Fruit fly (Drosophila melanogaster) whole organism, embryonic: ENCODE data around the gene CG12069.

Experiments
- Abd-B ChIP-seq: fragments of 200-800 bp; sonication (Bioruptor generic); optimal IDR thresholded peaks from 2 replicates; lab custom pipeline; 2018; ENCODE audit warnings: missing biosample characterization, mild to moderate bottlenecking, missing genetic modification characterization, moderate library complexity
- Atf-2 ChIP-seq: fragments of 200-800 bp; sonication (Bioruptor generic); optimal IDR thresholded peaks from 2 replicates; lab custom pipeline; 2016; ENCODE audit warnings: missing biosample characterization, missing genetic modification characterization
- BEAF-32 ChIP-seq: fragments of 200-800 bp; sonication (Bioruptor generic); optimal IDR thresholded peaks from 3 replicates; lab custom pipeline; 2017; ENCODE audit warnings: missing biosample characterization, missing genetic modification characterization, mild to moderate bottlenecking, moderate library complexity, missing genetic modification reagents
- CG11085 ChIP-seq: fragments of 200-800 bp; sonication (Bioruptor generic); IDR thresholded peaks from 2 replicates; pipeline ENCODE4 v1.3.6; 2022; ENCODE audit warnings: missing biosample characterization, missing genetic modification characterization
- CG11456 ChIP-seq: fragments of 200-800 bp; sonication (Bioruptor generic); IDR thresholded peaks from 3 replicates; pipeline ENCODE4 v1.3.6; 2022; ENCODE audit warnings: missing biosample characterization, missing genetic modification characterization
- CG11504 ChIP-seq: fragments of 200-800 bp; sonication (Bioruptor generic); optimal IDR thresholded peaks from 3 replicates; lab custom pipeline; 2019; ENCODE audit warnings: missing biosample characterization, mild to moderate bottlenecking, missing genetic modification characterization, moderate library complexity
- CG11695 ChIP-seq: fragments of 200-800 bp; sonication (Bioruptor generic); IDR thresholded peaks from 3 replicates; pipeline ENCODE4 v1.3.6; 2022; ENCODE audit warnings: missing biosample characterization, missing genetic modification characterization
- CG18262 ChIP-seq: fragments of 200-800 bp; optimal IDR thresholded peaks from 3 replicates; lab custom pipeline; 2019; ENCODE audit warnings: missing biosample characterization, mild to moderate bottlenecking, missing genetic modification characterization, moderate library complexity
- CG2129 ChIP-seq: fragments of 200-800 bp; sonication (Bioruptor generic); IDR thresholded peaks from 2 replicates; pipeline ENCODE4 v1.3.6; 2022; ENCODE audit warnings: missing biosample characterization, missing genetic modification characterization; ENCODE audit not compliant: partially characterized antibody
- CG2202 ChIP-seq: fragments of 200-800 bp; sonication (Bioruptor generic); optimal IDR thresholded peaks from 2 replicates; lab custom pipeline; 2018; ENCODE audit warnings: missing biosample characterization, mild to moderate bottlenecking, missing genetic modification characterization
- CG2712 ChIP-seq: fragments of 200-800 bp; optimal IDR thresholded peaks from 3 replicates; lab custom pipeline; 2019; ENCODE audit warnings: missing biosample characterization, mild to moderate bottlenecking, missing genetic modification characterization, moderate library complexity
- CG4707 ChIP-seq: fragments of 200-800 bp; sonication (Bioruptor generic); optimal IDR thresholded peaks from 2 replicates; lab custom pipeline; 2018; ENCODE audit warnings: missing biosample characterization, mild to moderate bottlenecking, missing genetic modification characterization, moderate library complexity
- CG6791 ChIP-seq: fragments of 200-800 bp; sonication (Bioruptor generic); IDR thresholded peaks from 3 replicates; pipeline ENCODE4 v1.3.6; 2022; ENCODE audit warnings: missing biosample characterization, missing genetic modification characterization; ENCODE audit not compliant: partially characterized antibody
- CG7928 ChIP-seq: fragments of 200-800 bp; sonication (Bioruptor generic); optimal IDR thresholded peaks from 2 replicates; lab custom pipeline; 2017; ENCODE audit warnings: missing biosample characterization, mild to moderate bottlenecking, missing genetic modification characterization
- CG8290 ChIP-seq, 3 experiments: fragments of 200-800 bp; sonication (Bioruptor generic); optimal IDR thresholded peaks; 2 replicates each; lab custom pipeline; 2016 to 2019; ENCODE audit warnings: missing biosample characterization in 3 of 3, missing genetic modification characterization in 3 of 3, mild to moderate bottlenecking in 2 of 3, moderate library complexity in 1 of 3
- CG9932 ChIP-seq: fragments of 200-800 bp; sonication (Bioruptor generic); IDR thresholded peaks from 2 replicates; pipeline ENCODE4 v1.3.6; 2022; ENCODE audit warnings: missing biosample characterization, missing genetic modification characterization
- CHES-1-like ChIP-seq: fragments of 200-800 bp; sonication (Bioruptor generic); optimal IDR thresholded peaks from 2 replicates; lab custom pipeline; 2016; ENCODE audit warnings: missing biosample characterization, missing genetic modification characterization
- Chrac-16 ChIP-seq: fragments of 200-800 bp; sonication (Bioruptor generic); optimal IDR thresholded peaks from 3 replicates; lab custom pipeline; 2016; ENCODE audit warnings: missing biosample characterization, missing genetic modification characterization
- CrebB ChIP-seq: fragments of 200-800 bp; sonication (Bioruptor generic); optimal IDR thresholded peaks from 3 replicates; lab custom pipeline; 2018; ENCODE audit warnings: missing biosample characterization, mild to moderate bottlenecking, missing genetic modification characterization
- D ChIP-seq, 2 experiments: fragments of 200-800 bp in 1 of 2; fragments of >200 bp in 1 of 2; sonication (Bioruptor generic) in 1 of 2; optimal IDR thresholded peaks; 2 replicates in 1 of 2; 3 replicates in 1 of 2; lab custom pipeline; 2017; ENCODE audit warnings: mild to moderate bottlenecking in 1 of 2, missing biosample characterization in 1 of 2, missing genetic modification characterization in 1 of 2, missing genetic modification reagents in 1 of 2
- D19A ChIP-seq: fragments of 200-800 bp; optimal IDR thresholded peaks from 3 replicates; lab custom pipeline; 2019; ENCODE audit warnings: missing biosample characterization, mild to moderate bottlenecking, missing genetic modification characterization, moderate library complexity
- Dip2 ChIP-seq: fragments of 200-800 bp; sonication (Bioruptor generic); IDR thresholded peaks from 2 replicates; pipeline ENCODE4 v1.3.6; 2022; ENCODE audit warnings: missing biosample characterization, missing genetic modification characterization
- Dip3 ChIP-seq: fragments of 200-800 bp; sonication (Bioruptor generic); optimal IDR thresholded peaks from 3 replicates; lab custom pipeline; 2016; ENCODE audit warnings: missing biosample characterization, missing genetic modification characterization
- H2.0 ChIP-seq: fragments of 200-800 bp; sonication (Bioruptor generic); IDR thresholded peaks from 2 replicates; pipeline ENCODE4 v1.3.6; 2022; ENCODE audit warnings: missing biosample characterization, missing genetic modification characterization
- Hey ChIP-seq: fragments of 200-800 bp; sonication (Bioruptor generic); optimal IDR thresholded peaks from 3 replicates; lab custom pipeline; 2018; ENCODE audit warnings: missing biosample characterization, mild to moderate bottlenecking, missing genetic modification characterization
- Lhr ChIP-seq: fragments of 200-800 bp; sonication (Bioruptor generic); optimal IDR thresholded peaks from 3 replicates; lab custom pipeline; 2017; ENCODE audit warnings: mild to moderate bottlenecking, missing biosample characterization, missing genetic modification reagents, missing genetic modification characterization
- Neu2 ChIP-seq: fragments of 200-800 bp; sonication (Bioruptor generic); optimal IDR thresholded peaks from 3 replicates; lab custom pipeline; 2016; ENCODE audit warnings: missing biosample characterization, missing genetic modification characterization, borderline replicate concordance
- Nf-YA ChIP-seq: fragments of 200-800 bp; sonication (Bioruptor generic); IDR thresholded peaks from 2 replicates; pipeline ENCODE4 v1.3.6; 2022; ENCODE audit warnings: missing biosample characterization, missing genetic modification characterization
- Optix ChIP-seq: fragments of 200-800 bp; sonication (Bioruptor generic); IDR thresholded peaks from 3 replicates; pipeline ENCODE4 v1.3.6; 2022; ENCODE audit warnings: missing biosample characterization, missing genetic modification characterization
- Sox102F ChIP-seq: fragments of 200-800 bp; sonication (Bioruptor generic); optimal IDR thresholded peaks from 2 replicates; lab custom pipeline; 2018; ENCODE audit warnings: missing biosample characterization, mild to moderate bottlenecking, missing genetic modification characterization, moderate library complexity
- Ssrp ChIP-seq: fragments of 200-800 bp; sonication (Bioruptor generic); optimal IDR thresholded peaks from 2 replicates; lab custom pipeline; 2018; ENCODE audit warnings: missing biosample characterization, mild to moderate bottlenecking, missing genetic modification characterization, moderate library complexity
- Usf ChIP-seq: fragments of 200-800 bp; sonication (Bioruptor generic); optimal IDR thresholded peaks from 2 replicates; lab custom pipeline; 2017; ENCODE audit warnings: missing genotype, missing biosample characterization, missing genetic modification characterization
- aop ChIP-seq: fragments of 200-800 bp; sonication (Bioruptor generic); IDR thresholded peaks from 2 replicates; pipeline ENCODE4 v1.3.6; 2022; ENCODE audit warnings: missing biosample characterization, missing genetic modification characterization
- cg ChIP-seq: fragments of 200-800 bp; sonication (Bioruptor generic); optimal IDR thresholded peaks from 3 replicates; lab custom pipeline; 2019; ENCODE audit warnings: missing biosample characterization, mild to moderate bottlenecking, missing genetic modification characterization, moderate library complexity
- chn ChIP-seq: fragments of 200-800 bp; sonication (Bioruptor generic); optimal IDR thresholded peaks from 2 replicates; lab custom pipeline; 2016; ENCODE audit warnings: missing biosample characterization, missing genetic modification characterization
- ci ChIP-seq: fragments of 200-800 bp; sonication (Bioruptor generic); IDR thresholded peaks from 3 replicates; pipeline ENCODE4 v1.3.6; 2022; ENCODE audit warnings: missing biosample characterization, missing genetic modification characterization
- crp ChIP-seq, 2 experiments: fragments of 200-800 bp; sonication (Bioruptor generic); optimal IDR thresholded peaks; 2 replicates in 1 of 2; 3 replicates in 1 of 2; lab custom pipeline; 2017; ENCODE audit warnings: missing biosample characterization in 2 of 2, missing genetic modification characterization in 2 of 2, mild to moderate bottlenecking in 1 of 2, moderate library complexity in 1 of 2
- gcm ChIP-seq: fragments of 200-800 bp; sonication (Bioruptor generic); optimal IDR thresholded peaks from 2 replicates; lab custom pipeline; 2019; ENCODE audit warnings: missing biosample characterization, mild to moderate bottlenecking, missing genetic modification characterization, moderate library complexity
- gsb ChIP-seq: fragments of 200-800 bp; sonication (Bioruptor generic); IDR thresholded peaks from 2 replicates; pipeline ENCODE4 v1.3.6; 2022; ENCODE audit warnings: missing biosample characterization, missing genetic modification characterization
- gsb-n ChIP-seq: fragments of 200-800 bp; sonication (Bioruptor generic); optimal IDR thresholded peaks from 3 replicates; lab custom pipeline; 2018; ENCODE audit warnings: missing biosample characterization, mild to moderate bottlenecking, missing genetic modification characterization
- lola ChIP-seq, 3 experiments: fragments of >200 bp in 2 of 3; fragments of 200-800 bp in 1 of 3; sonication (Bioruptor generic) in 1 of 3; optimal IDR thresholded peaks; 2 replicates each; lab custom pipeline; 2017 to 2019; ENCODE audit warnings: missing biosample characterization in 3 of 3, missing genetic modification characterization in 3 of 3, mild to moderate bottlenecking in 1 of 3, moderate library complexity in 1 of 3
- mam ChIP-seq: fragments of 200-800 bp; sonication (Bioruptor generic); optimal IDR thresholded peaks from 3 replicates; lab custom pipeline; 2016; ENCODE audit warnings: missing biosample characterization, missing genetic modification characterization
- nau ChIP-seq: fragments of 200-800 bp; sonication (Bioruptor generic); optimal IDR thresholded peaks from 3 replicates; lab custom pipeline; 2017; ENCODE audit warnings: missing biosample characterization, mild to moderate bottlenecking, missing genetic modification characterization, missing genetic modification reagents
- psq ChIP-seq: fragments of 200-800 bp; sonication (Bioruptor generic); optimal IDR thresholded peaks from 2 replicates; lab custom pipeline; 2017; ENCODE audit warnings: missing biosample characterization, missing genetic modification characterization
- pzg ChIP-seq: fragments of 200-800 bp; sonication (Bioruptor generic); optimal IDR thresholded peaks from 3 replicates; lab custom pipeline; 2018; ENCODE audit warnings: missing biosample characterization, mild to moderate bottlenecking, missing genetic modification characterization, moderate library complexity
- salm ChIP-seq: fragments of 200-800 bp; sonication (Bioruptor generic); optimal IDR thresholded peaks from 2 replicates; lab custom pipeline; 2018; ENCODE audit warnings: missing biosample characterization, mild to moderate bottlenecking, missing genetic modification characterization
- tup ChIP-seq: fragments of 200-800 bp; sonication (Bioruptor generic); optimal IDR thresholded peaks from 2 replicates; lab custom pipeline; 2016; ENCODE audit warnings: missing biosample characterization, mild to moderate bottlenecking, missing genetic modification characterization, moderate library complexity
- unc-4 ChIP-seq: fragments of 200-800 bp; sonication (Bioruptor generic); IDR thresholded peaks from 2 replicates; pipeline ENCODE4 v1.3.6; 2022; ENCODE audit warnings: missing biosample characterization, missing genetic modification characterization; ENCODE audit not compliant: partially characterized antibody
- wek ChIP-seq: fragments of 200-800 bp; sonication (Bioruptor generic); optimal IDR thresholded peaks from 3 replicates; lab custom pipeline; 2018; ENCODE audit warnings: missing biosample characterization, mild to moderate bottlenecking, missing genetic modification characterization, moderate library complexity
- zf30C ChIP-seq: fragments of 200-800 bp; sonication (Bioruptor generic); optimal IDR thresholded peaks from 3 replicates; lab custom pipeline; 2018; ENCODE audit warnings: missing biosample characterization, mild to moderate bottlenecking, missing genetic modification characterization

CG12069 gene

DNA sequence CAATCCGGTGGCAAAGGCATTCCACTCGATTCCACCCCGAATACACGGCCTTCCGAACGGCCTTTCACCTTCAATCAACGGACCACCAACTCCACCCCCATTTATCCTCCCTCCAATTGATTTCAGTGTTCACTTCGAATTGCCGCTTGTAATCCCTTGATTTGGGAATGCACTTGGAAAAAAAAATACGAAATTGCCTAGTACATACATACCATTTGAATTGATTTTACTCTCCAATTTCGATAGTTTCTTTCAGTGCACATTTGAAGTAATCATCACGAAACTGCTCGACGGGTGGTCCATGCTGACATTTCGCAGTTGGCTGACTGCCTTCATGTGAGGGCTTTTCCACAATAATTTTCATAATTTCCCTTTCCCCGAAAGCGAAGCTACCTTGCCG lies 3.9 kb upstream of the CG12069 start:
- TF ChIP-seq CG11504 (tag; lab: Kevin White, UChicago) (peak; percentile 4), CHES-1-like (GFP tag; lab: Kevin White, UChicago) (no peak), gcm (GFP tag; lab: Kevin White, UChicago) (no peak), crp (GFP tag; optimal IDR thresholded peaks at IDR 0.05; lab: Kevin White, UChicago) (no peak), aop (GFP tag; lab: Robert Waterston, UW) (no peak), CG7928 (GFP tag; lab: Kevin White, UChicago) (no peak), CG11085 (GFP tag; lab: Robert Waterston, UW) (no peak), lola (GFP tag; optimal IDR thresholded peaks at IDR 0.05; lab: Kevin White, UChicago) (no peak), chn (GFP tag; lab: Kevin White, UChicago) (no peak), Nf-YA (GFP tag; lab: Robert Waterston, UW) (no peak), salm (tag; lab: Kevin White, UChicago) (no peak), ci (GFP tag; lab: Robert Waterston, UW) (no peak), D19A (tag; lab: Kevin White, UChicago) (no peak), CrebB (tag; lab: Kevin White, UChicago) (no peak), CG8290 (GFP tag; optimal IDR thresholded peaks at IDR 0.05; lab: Kevin White, UChicago) (no peak), CG8290 (tag; optimal IDR thresholded peaks at IDR 0.05; lab: Kevin White, UChicago) (no peak), Lhr (no peak), H2.0 (GFP tag; lab: Robert Waterston, UW) (no peak), Optix (no peak), gsb-n (peak; percentile 10), CG11456 (no peak), CG6791 (GFP tag; lab: Robert Waterston, UW) (no peak), D (optimal IDR thresholded peaks at IDR 0.05; lab: Kevin White, UChicago) (no peak), D (GFP tag; optimal IDR thresholded peaks at IDR 0.05; lab: Kevin White, UChicago) (no peak), tup (GFP tag; lab: Kevin White, UChicago) (no peak), zf30C (GFP tag; lab: Kevin White, UChicago) (peak; percentile 82), nau (GFP tag; lab: Kevin White, UChicago) (no peak), CG2202 (tag; lab: Kevin White, UChicago) (no peak), CG2129 (GFP tag; lab: Robert Waterston, UW) (no peak), Atf-2 (no peak), pzg (GFP tag; lab: Kevin White, UChicago) (no peak), Neu2 (GFP tag; lab: Kevin White, UChicago) (no peak), BEAF-32 (GFP tag; lab: Kevin White, UChicago) (no peak), CG4707 (GFP tag; lab: Kevin White, UChicago) (no peak), CG9932 (GFP tag; lab: Robert Waterston, UW) (no peak), CG2712 (tag; lab: Kevin White, UChicago) (peak; percentile 6), psq (no peak), Usf (GFP tag; lab: Kevin White, UChicago) (no peak), CG11695 (GFP tag; lab: Robert Waterston, UW) (no peak), Abd-B (GFP tag; lab: Kevin White, UChicago) (no peak), gsb (GFP tag; lab: Robert Waterston, UW) (no peak), Hey (no peak), mam (GFP tag; lab: Kevin White, UChicago) (no peak), cg (GFP tag; lab: Kevin White, UChicago) (no peak), Ssrp (tag; lab: Kevin White, UChicago) (no peak), Dip3 (GFP tag; lab: Kevin White, UChicago) (no peak), Chrac-16 (GFP tag; lab: Kevin White, UChicago) (peak; percentile 3), CG18262 (tag; lab: Kevin White, UChicago) (peak; percentile 3), Sox102F (GFP tag; lab: Kevin White, UChicago) (peak; percentile 1), Dip2 (no peak), wek (GFP tag; lab: Kevin White, UChicago) (no peak), unc-4 (GFP tag; lab: Robert Waterston, UW) (no peak)
